Fruit fly (Drosophila melanogaster) whole organism, embryonic: Measurements from ENCODE around the gene Amacr.
A peak's percentile ranks its signal among the peaks of the same experiment; 100 is the strongest.

Experiments used
- BEAF-32 ChIP-seq: fragments of 200-800 bp; sonication (Bioruptor generic); optimal IDR thresholded peaks from 3 replicates; lab custom pipeline; 2017; ENCODE audit warnings: missing biosample characterization, missing genetic modification characterization, mild to moderate bottlenecking, moderate library complexity, missing genetic modification reagents
- BtbVII ChIP-seq: fragments of 200-800 bp; sonication (Bioruptor generic); optimal IDR thresholded peaks from 3 replicates; lab custom pipeline; 2017; ENCODE audit warnings: missing biosample characterization, mild to moderate bottlenecking, missing genetic modification characterization
- CG11504 ChIP-seq: fragments of 200-800 bp; sonication (Bioruptor generic); optimal IDR thresholded peaks from 3 replicates; lab custom pipeline; 2019; ENCODE audit warnings: missing biosample characterization, mild to moderate bottlenecking, missing genetic modification characterization, moderate library complexity
- CG12219 ChIP-seq: fragments of 200-800 bp; sonication (Bioruptor generic); optimal IDR thresholded peaks from 3 replicates; lab custom pipeline; 2018; ENCODE audit warnings: missing biosample characterization, mild to moderate bottlenecking, missing genetic modification characterization
- CG1233 ChIP-seq: fragments of 200-800 bp; sonication (Bioruptor generic); optimal IDR thresholded peaks from 4 replicates; lab custom pipeline; 2018; ENCODE audit warnings: missing biosample characterization, mild to moderate bottlenecking, missing genetic modification characterization
- CG12391 ChIP-seq: fragments of 200-800 bp; sonication (Bioruptor generic); optimal IDR thresholded peaks from 3 replicates; lab custom pipeline; 2018; ENCODE audit warnings: missing biosample characterization, mild to moderate bottlenecking, missing genetic modification characterization, moderate library complexity
- CG12744 ChIP-seq: fragments of 200-800 bp; sonication (Bioruptor generic); optimal IDR thresholded peaks from 2 replicates; lab custom pipeline; 2016; ENCODE audit warnings: missing biosample characterization, missing genetic modification characterization
- CG13894 ChIP-seq: fragments of 200-800 bp; sonication (Bioruptor generic); optimal IDR thresholded peaks from 3 replicates; lab custom pipeline; 2018; ENCODE audit warnings: missing biosample characterization, mild to moderate bottlenecking, missing genetic modification characterization, moderate library complexity
- CG14050 ChIP-seq: fragments of 200-800 bp; sonication (Bioruptor generic); IDR thresholded peaks from 3 replicates; pipeline ENCODE4 v1.3.6; 2022; ENCODE audit warnings: missing biosample characterization, missing genetic modification characterization
- CG14965 ChIP-seq: fragments of 200-800 bp; sonication (Bioruptor generic); optimal IDR thresholded peaks from 2 replicates; lab custom pipeline; 2016; ENCODE audit warnings: missing biosample characterization, missing genetic modification characterization, borderline replicate concordance
- CG16779 ChIP-seq: fragments of 200-800 bp; sonication (Bioruptor generic); IDR thresholded peaks from 2 replicates; pipeline ENCODE4 v1.3.6; 2022; ENCODE audit warnings: missing biosample characterization, missing genetic modification characterization
- CG16863 ChIP-seq: fragments of 200-800 bp; sonication (Bioruptor generic); optimal IDR thresholded peaks from 3 replicates; lab custom pipeline; 2016; ENCODE audit warnings: missing biosample characterization, missing genetic modification characterization
- CG17186 ChIP-seq: fragments of 200-800 bp; sonication (Bioruptor generic); optimal IDR thresholded peaks from 3 replicates; lab custom pipeline; 2017; ENCODE audit warnings: missing biosample characterization, missing genetic modification reagents, missing genetic modification characterization
- CG17568 ChIP-seq: fragments of 200-800 bp; sonication (Bioruptor generic); optimal IDR thresholded peaks from 2 replicates; lab custom pipeline; 2018; ENCODE audit warnings: missing biosample characterization, mild to moderate bottlenecking, missing genetic modification characterization, moderate library complexity
- CG17802 ChIP-seq: fragments of 200-800 bp; sonication (Bioruptor generic); optimal IDR thresholded peaks from 2 replicates; lab custom pipeline; 2018; ENCODE audit warnings: missing biosample characterization, mild to moderate bottlenecking, missing genetic modification characterization, moderate library complexity
- CG2120 ChIP-seq: fragments of 200-800 bp; sonication (Bioruptor generic); optimal IDR thresholded peaks from 3 replicates; lab custom pipeline; 2016; ENCODE audit warnings: missing biosample characterization, missing genetic modification characterization
- CG2199 ChIP-seq: fragments of 200-800 bp; sonication (Bioruptor generic); IDR thresholded peaks from 3 replicates; pipeline ENCODE4 v1.3.6; 2022; ENCODE audit warnings: missing biosample characterization, missing genetic modification characterization
- CG2889 ChIP-seq: fragments of 200-800 bp; sonication (Bioruptor generic); IDR thresholded peaks from 3 replicates; pipeline ENCODE4 v1.3.6; 2022; ENCODE audit warnings: missing biosample characterization, missing genetic modification characterization
- CG32532 ChIP-seq: fragments of 200-800 bp; sonication (Bioruptor generic); IDR thresholded peaks from 2 replicates; pipeline ENCODE4 v1.3.6; 2022; ENCODE audit warnings: missing biosample characterization, missing genetic modification characterization
- CG4707 ChIP-seq: fragments of 200-800 bp; sonication (Bioruptor generic); optimal IDR thresholded peaks from 2 replicates; lab custom pipeline; 2018; ENCODE audit warnings: missing biosample characterization, mild to moderate bottlenecking, missing genetic modification characterization, moderate library complexity
- CG7963 ChIP-seq: fragments of 200-800 bp; sonication (Bioruptor generic); IDR thresholded peaks from 3 replicates; pipeline ENCODE4 v1.3.6; 2022; ENCODE audit warnings: missing biosample characterization, missing genetic modification characterization; ENCODE audit not compliant: partially characterized antibody
- CG8089 ChIP-seq: fragments of 200-800 bp; sonication (Bioruptor generic); optimal IDR thresholded peaks from 3 replicates; lab custom pipeline; 2016; ENCODE audit warnings: missing biosample characterization, missing genetic modification characterization
- CG8290 ChIP-seq, 3 experiments: fragments of 200-800 bp; sonication (Bioruptor generic); optimal IDR thresholded peaks; 2 replicates each; lab custom pipeline; 2016 to 2019; ENCODE audit warnings: missing biosample characterization in 3 of 3, missing genetic modification characterization in 3 of 3, mild to moderate bottlenecking in 2 of 3, moderate library complexity in 1 of 3
- CrebB ChIP-seq: fragments of 200-800 bp; sonication (Bioruptor generic); optimal IDR thresholded peaks from 3 replicates; lab custom pipeline; 2018; ENCODE audit warnings: missing biosample characterization, mild to moderate bottlenecking, missing genetic modification characterization
- Ets65A ChIP-seq: fragments of 200-800 bp; sonication (Bioruptor generic); peaks from one replicate; lab custom pipeline; 2016; ENCODE audit warnings: missing biosample characterization, missing genetic modification characterization
- Ets97D ChIP-seq: fragments of 200-800 bp; sonication (Bioruptor generic); optimal IDR thresholded peaks from 3 replicates; lab custom pipeline; 2016; ENCODE audit warnings: missing biosample characterization, missing genetic modification characterization
- H15 ChIP-seq: fragments of 200-800 bp; sonication (Bioruptor generic); IDR thresholded peaks from 3 replicates; pipeline ENCODE4 v1.3.6; 2022; ENCODE audit warnings: missing biosample characterization, missing genetic modification characterization
- H2.0 ChIP-seq: fragments of 200-800 bp; sonication (Bioruptor generic); IDR thresholded peaks from 2 replicates; pipeline ENCODE4 v1.3.6; 2022; ENCODE audit warnings: missing biosample characterization, missing genetic modification characterization
- HHEX ChIP-seq: fragments of 200-800 bp; sonication (Bioruptor generic); optimal IDR thresholded peaks from 3 replicates; lab custom pipeline; 2017; ENCODE audit warnings: missing biosample characterization, mild to moderate bottlenecking, missing genetic modification characterization, missing genetic modification reagents
- Neu2 ChIP-seq: fragments of 200-800 bp; sonication (Bioruptor generic); optimal IDR thresholded peaks from 3 replicates; lab custom pipeline; 2016; ENCODE audit warnings: missing biosample characterization, missing genetic modification characterization, borderline replicate concordance
- Sox102F ChIP-seq: fragments of 200-800 bp; sonication (Bioruptor generic); optimal IDR thresholded peaks from 2 replicates; lab custom pipeline; 2018; ENCODE audit warnings: missing biosample characterization, mild to moderate bottlenecking, missing genetic modification characterization, moderate library complexity
- ato ChIP-seq: fragments of 200-800 bp; sonication (Bioruptor generic); IDR thresholded peaks from 2 replicates; pipeline ENCODE4 v1.3.6; 2022; ENCODE audit warnings: missing biosample characterization, missing genetic modification characterization; ENCODE audit not compliant: partially characterized antibody
- chif ChIP-seq, 2 experiments: fragments of 200-800 bp; sonication (Bioruptor generic); optimal IDR thresholded peaks; 3 replicates each; lab custom pipeline; 2016; ENCODE audit warnings: missing biosample characterization in 2 of 2, missing genetic modification characterization in 2 of 2
- chm ChIP-seq: fragments of 200-800 bp; sonication (Bioruptor generic); IDR thresholded peaks from 2 replicates; pipeline ENCODE4 v1.3.6; 2022; ENCODE audit warnings: missing biosample characterization, missing genetic modification characterization
- exex ChIP-seq: fragments of 200-800 bp; sonication (Bioruptor generic); optimal IDR thresholded peaks from 4 replicates; lab custom pipeline; 2018; ENCODE audit warnings: missing biosample characterization, mild to moderate bottlenecking, missing genetic modification characterization, moderate library complexity
- fd64A ChIP-seq: fragments of 200-800 bp; sonication (Bioruptor generic); optimal IDR thresholded peaks from 3 replicates; lab custom pipeline; 2018; ENCODE audit warnings: missing biosample characterization, mild to moderate bottlenecking, missing genetic modification characterization
- jing ChIP-seq: fragments of 200-800 bp; sonication (Bioruptor generic); optimal IDR thresholded peaks from 2 replicates; lab custom pipeline; 2018; ENCODE audit warnings: missing biosample characterization, mild to moderate bottlenecking, missing genetic modification characterization
- kay ChIP-seq: fragments of 200-800 bp; sonication (Bioruptor generic); optimal IDR thresholded peaks from 2 replicates; lab custom pipeline; 2016; ENCODE audit warnings: missing biosample characterization, missing genetic modification characterization
- mirr ChIP-seq: fragments of 200-800 bp; sonication (Bioruptor generic); optimal IDR thresholded peaks from 3 replicates; lab custom pipeline; 2018; ENCODE audit warnings: missing biosample characterization, mild to moderate bottlenecking, missing genetic modification characterization
- nau ChIP-seq: fragments of 200-800 bp; sonication (Bioruptor generic); optimal IDR thresholded peaks from 3 replicates; lab custom pipeline; 2017; ENCODE audit warnings: missing biosample characterization, mild to moderate bottlenecking, missing genetic modification characterization, missing genetic modification reagents
- pfk ChIP-seq: fragments of 200-800 bp; sonication (Bioruptor generic); optimal IDR thresholded peaks from 2 replicates; lab custom pipeline; 2018; ENCODE audit warnings: missing biosample characterization, mild to moderate bottlenecking, missing genetic modification characterization, moderate library complexity
- pho ChIP-seq: fragments of 200-800 bp; sonication (Bioruptor generic); optimal IDR thresholded peaks from 2 replicates; lab custom pipeline; 2016; ENCODE audit warnings: missing biosample characterization, missing genetic modification characterization
- seq ChIP-seq: fragments of 200-800 bp; sonication (Bioruptor generic); IDR thresholded peaks from 2 replicates; pipeline ENCODE4 v1.3.6; 2022; ENCODE audit warnings: missing biosample characterization, missing genetic modification characterization
- trem ChIP-seq: fragments of 200-800 bp; optimal IDR thresholded peaks from 3 replicates; lab custom pipeline; 2019; ENCODE audit warnings: missing biosample characterization, mild to moderate bottlenecking, missing genetic modification characterization, moderate library complexity
- tup ChIP-seq: fragments of 200-800 bp; sonication (Bioruptor generic); optimal IDR thresholded peaks from 2 replicates; lab custom pipeline; 2016; ENCODE audit warnings: missing biosample characterization, mild to moderate bottlenecking, missing genetic modification characterization, moderate library complexity
- twi ChIP-seq: fragments of 200-800 bp; optimal IDR thresholded peaks from 2 replicates; lab custom pipeline; 2019; ENCODE audit warnings: missing biosample characterization, mild to moderate bottlenecking, missing genetic modification characterization, moderate library complexity
- tx ChIP-seq: fragments of 200-800 bp; sonication (Bioruptor generic); optimal IDR thresholded peaks from 2 replicates; lab custom pipeline; 2016; ENCODE audit warnings: missing biosample characterization, missing genetic modification characterization

Amacr gene

dm6 chr2L:20799991-20800897 is 48.1 kb upstream of the Amacr start (continued):
- TF ChIP-seq exex (tag; lab: Kevin White, UChicago) (peak; percentile 33), ato (GFP tag; lab: Robert Waterston, UW) (no peak), Ets97D (GFP tag; lab: Kevin White, UChicago) (peak; percentile 25), trem (tag; lab: Kevin White, UChicago) (peak; percentile 11), CG14050 (GFP tag; lab: Robert Waterston, UW) (peak; percentile 63), CG12219 (GFP tag; lab: Kevin White, UChicago) (peak; percentile 75), CG7963 (GFP tag; lab: Robert Waterston, UW) (no peak), CG2120 (GFP tag; lab: Kevin White, UChicago) (peak; percentile 94), CG8089 (GFP tag; lab: Kevin White, UChicago) (peak; percentile 37), CG8290 (GFP tag; optimal IDR thresholded peaks at IDR 0.05; lab: Kevin White, UChicago) (no peak), CG8290 (tag; optimal IDR thresholded peaks at IDR 0.05; lab: Kevin White, UChicago) (peak in 1 of 2 experiments; percentile 96), nau (GFP tag; lab: Kevin White, UChicago) (peak; percentile 38), CG16863 (GFP tag; lab: Kevin White, UChicago) (peak; percentile 74), CG12744 (GFP tag; lab: Kevin White, UChicago) (peak; percentile 62), CG17568 (GFP tag; lab: Kevin White, UChicago) (peak; percentile 46), BEAF-32 (GFP tag; lab: Kevin White, UChicago) (no peak), CG2199 (GFP tag; lab: Robert Waterston, UW) (peak; percentile 86; the same call in 2 of the 3 replicates), CG14965 (GFP tag; lab: Kevin White, UChicago) (peak; percentile 48), H15 (GFP tag; lab: Robert Waterston, UW) (peak; percentile 63; the same call in 2 of the 3 replicates), fd64A (GFP tag; lab: Kevin White, UChicago) (no peak), pho (GFP tag; lab: Kevin White, UChicago) (peak; percentile 80), CrebB (tag; lab: Kevin White, UChicago) (peak; percentile 77), jing (peak; percentile 61), Sox102F (peak; percentile 49), CG2889 (GFP tag; lab: Robert Waterston, UW) (peak; percentile 64; the same call in 2 of the 3 replicates), chif (GFP tag; optimal IDR thresholded peaks at IDR 0.05; lab: Kevin White, UChicago) (peak; percentile 65 to 77), tup (GFP tag; lab: Kevin White, UChicago) (peak; percentile 22), CG32532 (GFP tag; lab: Robert Waterston, UW) (peak; percentile 87), Ets65A (peak; percentile 96), CG17186 (no peak), CG11504 (tag; lab: Kevin White, UChicago) (peak; percentile 73), twi (tag; lab: Kevin White, UChicago) (no peak), Neu2 (GFP tag; lab: Kevin White, UChicago) (peak; percentile 55), HHEX (GFP tag; lab: Kevin White, UChicago) (peak; percentile 78), tx (peak; percentile 70), chm (peak; percentile 66; the same call in 1 of the 2 replicates), CG12391 (tag; lab: Kevin White, UChicago) (peak; percentile 77), CG16779 (GFP tag; lab: Robert Waterston, UW) (peak; percentile 49; the same call in 1 of the 2 replicates), CG4707 (GFP tag; lab: Kevin White, UChicago) (peak; percentile 13), H2.0 (peak; percentile 74), CG1233 (GFP tag; lab: Kevin White, UChicago) (peak; percentile 69), pfk (GFP tag; lab: Kevin White, UChicago) (no peak), seq (GFP tag; lab: Robert Waterston, UW) (peak; percentile 60; the same call in 1 of the 2 replicates), BtbVII (GFP tag; lab: Kevin White, UChicago) (peak; percentile 85), kay (GFP tag; lab: Kevin White, UChicago) (peak; percentile 38), CG13894 (tag; lab: Kevin White, UChicago) (peak; percentile 94), CG17802 (tag; lab: Kevin White, UChicago) (peak; percentile 31), mirr (GFP tag; lab: Kevin White, UChicago) (peak; percentile 35)
